Worm (Caenorhabditis elegans) whole organism, L4 larva: ENCODE data around the gene ora-1.

Experiments used
- F10B5.3 ChIP-seq: sonication (generic microtip); optimal IDR thresholded peaks from 2 replicates; lab custom pipeline; 2016; ENCODE audit warnings: mild to moderate bottlenecking, missing genetic modification characterization, missing compliant biosample characterization
- F37D6.2 ChIP-seq: sonication (generic microtip); optimal IDR thresholded peaks from 2 replicates; lab custom pipeline; 2016; ENCODE audit warnings: mild to moderate bottlenecking, missing genetic modification characterization, missing compliant biosample characterization
- R02D3.7 ChIP-seq: fragments of 150-350 bp; sonication (generic microtip); optimal IDR thresholded peaks from 3 replicates; lab custom pipeline; 2014; ENCODE audit warnings: missing biosample characterization, missing genetic modification characterization
- attf-4 ChIP-seq: sonication (generic microtip); optimal IDR thresholded peaks from 3 replicates; lab custom pipeline; 2017; ENCODE audit warnings: missing biosample characterization, missing genetic modification characterization
- ceh-20 ChIP-seq: fragments of 200-800 bp; sonication (Bioruptor generic); IDR thresholded peaks from 2 replicates; pipeline ENCODE4 v1.3.6; 2022; ENCODE audit warnings: missing genetic modification reagents, missing genetic modification characterization, missing compliant biosample characterization
- ceh-44 ChIP-seq: fragments of 200-800 bp; sonication (Bioruptor generic); IDR thresholded peaks from 2 replicates; pipeline ENCODE4 v1.3.6; 2022; ENCODE audit warnings: missing genetic modification reagents, missing genetic modification characterization, missing compliant biosample characterization
- ces-1 ChIP-seq: fragments of 150-350 bp; sonication (generic microtip); optimal IDR thresholded peaks from 4 replicates; lab custom pipeline; 2014; ENCODE audit warnings: missing biosample characterization, missing genetic modification reagents, missing genetic modification characterization
- ctbp-1 ChIP-seq: fragments of 200-800 bp; sonication (Bioruptor generic); IDR thresholded peaks from 2 replicates; pipeline ENCODE4 v1.3.6; 2022; ENCODE audit warnings: missing genetic modification reagents, missing genetic modification characterization, missing compliant biosample characterization
- daf-19 ChIP-seq: fragments of 200-800 bp; sonication (Bioruptor generic); conservative IDR thresholded peaks from 2 replicates; pipeline ENCODE4 v1.3.6; 2022; ENCODE audit warnings: missing genetic modification characterization, missing compliant biosample characterization
- daf-8 ChIP-seq: fragments of 200-800 bp; sonication (Bioruptor generic); IDR thresholded peaks from 2 replicates; pipeline ENCODE4 v1.3.6; 2022; ENCODE audit warnings: missing genetic modification characterization, missing compliant biosample characterization
- dmd-8 ChIP-seq: fragments of 200-800 bp; sonication (Bioruptor generic); IDR thresholded peaks from 2 replicates; pipeline ENCODE4 v1.3.6; 2022; ENCODE audit warnings: missing genetic modification characterization, missing compliant biosample characterization
- dve-1 ChIP-seq: sonication (generic microtip); optimal IDR thresholded peaks from 2 replicates; lab custom pipeline; 2017; ENCODE audit warnings: antibody characterized with exemption, mild to moderate bottlenecking, missing genetic modification characterization, missing compliant biosample characterization; ENCODE audit not compliant: insufficient read depth
- fkh-10 ChIP-seq: fragments of 150-350 bp; optimal IDR thresholded peaks from 2 replicates; lab custom pipeline; 2014; ENCODE audit warnings: missing biosample characterization, missing genetic modification reagents, missing genetic modification characterization
- gei-8 ChIP-seq: fragments of 200-800 bp; sonication (Bioruptor generic); optimal IDR thresholded peaks from 2 replicates; lab custom pipeline; 2018; ENCODE audit warnings: mild to moderate bottlenecking, missing genetic modification characterization, missing compliant biosample characterization
- hif-1 ChIP-seq, 2 experiments: sonication (generic microtip); optimal IDR thresholded peaks; 2 replicates each; lab custom pipeline; 2016 to 2017; ENCODE audit warnings: missing compliant biosample characterization in 2 of 2, missing genetic modification characterization in 2 of 2, missing genetic modification reagents in 2 of 2, missing genotype in 2 of 2, mild to moderate bottlenecking in 1 of 2
- hlh-30 ChIP-seq: sonication (generic microtip); optimal IDR thresholded peaks from 2 replicates; lab custom pipeline; 2017; ENCODE audit warnings: antibody characterized with exemption, mild to moderate bottlenecking, missing genetic modification characterization, missing compliant biosample characterization; ENCODE audit not compliant: insufficient read depth
- jun-1 ChIP-seq: fragments of 150-350 bp; optimal IDR thresholded peaks from 2 replicates; lab custom pipeline; 2014; ENCODE audit warnings: missing biosample characterization, missing genetic modification reagents, missing genetic modification characterization
- lin-1 ChIP-seq: fragments of 200-800 bp; sonication (Bioruptor generic); IDR thresholded peaks from 2 replicates; pipeline ENCODE4 v1.3.6; 2022; ENCODE audit warnings: missing genetic modification reagents, missing genetic modification characterization, missing compliant biosample characterization
- lin-13 ChIP-seq: fragments of 150-350 bp; optimal IDR thresholded peaks from 2 replicates; lab custom pipeline; 2014; ENCODE audit warnings: missing biosample characterization, missing genetic modification reagents, missing genetic modification characterization
- lsy-2 ChIP-seq, 2 experiments: fragments of 150-350 bp in 1 of 2; sonication (generic microtip) in 1 of 2; optimal IDR thresholded peaks; 2 replicates each; lab custom pipeline; 2014 to 2017; ENCODE audit warnings: missing biosample characterization in 2 of 2, missing genetic modification characterization in 2 of 2
- mes-2 ChIP-seq: sonication (generic microtip); optimal IDR thresholded peaks from 2 replicates; lab custom pipeline; 2016; ENCODE audit warnings: missing genotype, mild to moderate bottlenecking, missing genetic modification characterization, missing compliant biosample characterization; ENCODE audit not compliant: poor library complexity, severe bottlenecking
- nhr-11 ChIP-seq: fragments of 150-350 bp; optimal IDR thresholded peaks from 2 replicates; lab custom pipeline; 2014; ENCODE audit warnings: missing biosample characterization, missing genetic modification characterization
- nhr-111 ChIP-seq: fragments of 200-800 bp; sonication (Bioruptor generic); optimal IDR thresholded peaks from 2 replicates; lab custom pipeline; 2018; ENCODE audit warnings: mild to moderate bottlenecking, missing genetic modification characterization, missing compliant biosample characterization
- nhr-28 ChIP-seq: fragments of 150-350 bp; optimal IDR thresholded peaks from 2 replicates; lab custom pipeline; 2014; ENCODE audit warnings: missing biosample characterization, missing genetic modification characterization
- nhr-42 ChIP-seq: fragments of 200-800 bp; sonication (Bioruptor generic); IDR thresholded peaks from 2 replicates; pipeline ENCODE4 v1.3.6; 2022; ENCODE audit warnings: missing genetic modification characterization, missing compliant biosample characterization
- sdz-12 ChIP-seq: fragments of 200-800 bp; sonication (Bioruptor generic); optimal IDR thresholded peaks from 2 replicates; lab custom pipeline; 2018; ENCODE audit warnings: mild to moderate bottlenecking, missing genetic modification characterization, missing compliant biosample characterization
- set-16 ChIP-seq: fragments of 200-800 bp; sonication (Bioruptor generic); IDR thresholded peaks from 2 replicates; pipeline ENCODE4 v1.3.6; 2022; ENCODE audit warnings: missing genetic modification reagents, missing genetic modification characterization, missing compliant biosample characterization
- snpc-1.2 ChIP-seq: fragments of 200-800 bp; sonication (Bioruptor generic); IDR thresholded peaks from 2 replicates; pipeline ENCODE4 v1.3.6; 2022; ENCODE audit warnings: missing genetic modification reagents, missing genetic modification characterization, missing compliant biosample characterization
- snpc-4 ChIP-seq: fragments of 150-350 bp; optimal IDR thresholded peaks from 2 replicates; lab custom pipeline; 2014; ENCODE audit warnings: missing biosample characterization, missing genetic modification characterization
- unc-130 ChIP-seq: sonication (generic microtip); optimal IDR thresholded peaks from 2 replicates; lab custom pipeline; 2016; ENCODE audit warnings: missing genetic modification reagents, missing genetic modification characterization, missing compliant biosample characterization
- unc-62 ChIP-seq, 3 experiments: fragments of 150-350 bp in 1 of 3; sonication (generic microtip); optimal IDR thresholded peaks in 2 of 3; peaks in 1 of 3; 1 replicate in 1 of 3; 2 replicates in 2 of 3; lab custom pipeline; 2014 to 2017; ENCODE audit warnings: missing biosample characterization in 3 of 3, missing genetic modification characterization in 3 of 3, missing genetic modification reagents in 3 of 3, missing genotype in 1 of 3
- vab-7 ChIP-seq: fragments of 200-800 bp; sonication (Bioruptor generic); IDR thresholded peaks from 2 replicates; pipeline ENCODE4 v1.3.6; 2022; ENCODE audit warnings: missing genetic modification reagents, missing genetic modification characterization, missing compliant biosample characterization

Gene ora-1

DNA sequence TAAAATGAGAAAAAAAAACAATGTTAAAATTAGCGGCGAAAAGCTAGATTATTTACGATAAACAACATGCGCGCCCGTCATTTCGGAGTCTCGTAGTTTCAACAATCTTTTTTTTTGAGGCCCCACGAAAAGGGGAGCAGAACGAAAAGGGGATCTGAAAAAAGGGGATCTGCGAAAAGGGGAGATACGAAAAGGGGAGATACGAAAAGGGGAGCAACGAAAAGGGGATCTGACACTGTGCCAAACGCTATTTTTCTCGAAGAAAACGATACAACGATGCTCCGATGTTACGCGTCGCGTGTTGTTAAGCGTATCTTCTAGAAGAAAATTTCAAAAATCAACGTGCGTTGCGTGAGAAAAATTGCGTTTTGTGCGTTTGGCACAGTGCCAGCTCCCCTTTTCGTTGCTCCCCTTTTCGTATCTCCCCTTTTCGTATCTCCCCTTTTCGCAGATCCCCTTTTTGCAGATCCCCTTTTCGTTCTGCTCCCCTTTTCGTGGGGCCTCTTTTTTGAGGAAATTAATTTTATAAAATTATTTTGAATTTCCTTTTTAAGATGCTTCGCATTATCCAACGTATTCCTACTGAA lies 38.1 kb downstream of the ora-1 start, which contains the start of gene C26B2.7 (continued):
- TF ChIP-seq unc-130 (GFP tag; lab: Kevin White, UChicago): peak; percentile 82
- TF ChIP-seq F37D6.2 (tag; lab: Kevin White, UChicago): peak; percentile 16
- TF ChIP-seq mes-2: peak; percentile 96
- peak; percentile 34 for TF ChIP-seq hlh-30 (tag; lab: Kevin White, UChicago)
- TF ChIP-seq nhr-11 (tag; lab: Kevin White, UChicago): peak; percentile 41
- peak; percentile 11 for TF ChIP-seq fkh-10
- TF ChIP-seq ceh-20: peak; percentile 72; the same call in 1 of the 2 replicates
- TF ChIP-seq nhr-42 (GFP tag; lab: Robert Waterston, UW): peak; percentile 62; the same call in 1 of the 2 replicates
- peak; percentile 30 for TF ChIP-seq dve-1
- peak; percentile 49 for TF ChIP-seq R02D3.7
- peak; percentile 61 for TF ChIP-seq ctbp-1 (GFP tag; lab: Robert Waterston, UW)
- peak; percentile 39 for TF ChIP-seq lin-13 (GFP tag; lab: Kevin White, UChicago)
- TF ChIP-seq snpc-1.2 (GFP tag; lab: Robert Waterston, UW): peak; percentile 76
- TF ChIP-seq vab-7 (GFP tag; lab: Robert Waterston, UW): peak; percentile 85
- peak; percentile 11 for TF ChIP-seq sdz-12 (GFP tag; lab: Kevin White, UChicago)
- TF ChIP-seq ceh-44: peak; percentile 96

DNA sequence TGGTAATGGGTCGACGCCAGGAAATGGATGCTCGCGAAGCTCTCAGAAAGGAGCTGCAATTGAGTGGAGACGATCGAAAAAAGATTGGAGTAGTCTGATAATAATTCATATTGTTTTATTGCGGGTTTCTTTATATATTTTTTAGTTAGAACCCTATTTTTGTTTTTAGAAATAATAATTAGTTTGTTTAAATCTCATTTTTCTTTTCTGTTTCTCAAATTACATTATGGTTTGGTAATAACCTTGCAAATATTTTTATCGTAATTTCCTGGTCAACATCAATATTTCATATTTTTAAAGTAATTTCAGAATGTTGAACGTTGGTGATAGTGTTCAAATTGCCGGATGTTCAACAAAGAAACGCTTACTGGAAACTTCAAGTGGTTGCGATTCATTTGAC lies 39.0 kb downstream of the ora-1 start, which contains the start of gene elpc-4:
Gene elpc-4, plus strand, starts transcription at position 301 of the 400 bp plus-strand sequence.
- TF ChIP-seq attf-4: no peak
- no peak for TF ChIP-seq jun-1 (tag; lab: Kevin White, UChicago)
- TF ChIP-seq gei-8 (GFP tag; lab: Kevin White, UChicago): no peak
- TF ChIP-seq daf-19 (GFP tag; lab: Robert Waterston, UW): no peak
- TF ChIP-seq hlh-30 (tag; lab: Kevin White, UChicago): no peak
- no peak for TF ChIP-seq lin-1
- no peak for TF ChIP-seq mes-2
- TF ChIP-seq dmd-8 (GFP tag; lab: Robert Waterston, UW): no peak
- TF ChIP-seq F10B5.3 (tag; lab: Kevin White, UChicago): no peak
- TF ChIP-seq set-16: no peak
- no peak for TF ChIP-seq nhr-111 (GFP tag; lab: Kevin White, UChicago)
- TF ChIP-seq ceh-20: no peak

DNA sequence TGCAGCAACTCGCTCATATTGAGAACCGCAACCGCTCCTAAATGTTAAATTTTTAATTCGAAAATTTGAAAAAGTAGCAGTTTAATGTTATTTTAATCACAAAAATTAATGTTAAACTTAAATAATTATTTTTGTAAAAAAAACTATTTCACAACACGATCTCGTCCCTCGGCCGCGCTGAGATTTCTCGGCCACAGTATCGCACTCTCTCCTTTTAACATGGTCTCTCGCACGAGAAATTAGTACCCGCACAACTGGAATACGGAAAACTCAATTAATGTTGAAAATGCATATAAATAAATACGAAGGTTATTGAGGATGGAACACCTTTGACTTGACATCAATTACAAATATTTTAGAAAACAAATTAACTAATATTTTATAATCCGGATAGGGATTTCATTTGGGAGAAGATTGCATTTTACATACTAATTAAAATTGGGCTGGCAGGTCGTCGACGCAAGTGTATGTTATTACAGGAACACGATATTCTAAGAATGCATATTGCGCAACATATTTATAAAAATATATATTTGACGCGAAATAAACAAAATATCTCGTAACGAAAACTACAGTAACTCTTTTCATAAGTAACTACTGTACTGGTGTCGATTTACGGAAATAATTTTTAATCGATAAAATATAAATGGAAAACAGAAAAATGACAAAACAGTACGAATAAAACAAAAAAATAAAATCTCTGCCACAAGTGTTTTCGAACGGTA lies 42.2 kb downstream of the ora-1 start, which contains the start of gene dnc-4:
Gene dnc-4, minus strand, starts transcription at position 37 of the 725 bp plus-strand sequence.
- peak; percentile 85 for TF ChIP-seq mes-2
- TF ChIP-seq daf-8: no peak
- peak in 1 of 2 experiments; percentile 31 for TF ChIP-seq hif-1 (tag; optimal IDR thresholded peaks at IDR 0.05; lab: Kevin White, UChicago)
- TF ChIP-seq R02D3.7: peak; percentile 27
- peak in 1 of 2 experiments; percentile 44 for TF ChIP-seq unc-62 (GFP tag; optimal IDR thresholded peaks at IDR 0.05 in 1 of 2; lab: Kevin White, UChicago)
- TF ChIP-seq unc-62 (tag; optimal IDR thresholded peaks at IDR 0.05; lab: Kevin White, UChicago): no peak
- peak; percentile 20 for TF ChIP-seq unc-130 (GFP tag; lab: Kevin White, UChicago)
- no peak for TF ChIP-seq ceh-44
- TF ChIP-seq ces-1 (GFP tag; lab: Kevin White, UChicago): no peak
- peak; percentile 20 for TF ChIP-seq nhr-28 (tag; lab: Kevin White, UChicago)
- TF ChIP-seq lsy-2 (tag; optimal IDR thresholded peaks at IDR 0.05; lab: Kevin White, UChicago): peak in 1 of 2 experiments; percentile 48

DNA sequence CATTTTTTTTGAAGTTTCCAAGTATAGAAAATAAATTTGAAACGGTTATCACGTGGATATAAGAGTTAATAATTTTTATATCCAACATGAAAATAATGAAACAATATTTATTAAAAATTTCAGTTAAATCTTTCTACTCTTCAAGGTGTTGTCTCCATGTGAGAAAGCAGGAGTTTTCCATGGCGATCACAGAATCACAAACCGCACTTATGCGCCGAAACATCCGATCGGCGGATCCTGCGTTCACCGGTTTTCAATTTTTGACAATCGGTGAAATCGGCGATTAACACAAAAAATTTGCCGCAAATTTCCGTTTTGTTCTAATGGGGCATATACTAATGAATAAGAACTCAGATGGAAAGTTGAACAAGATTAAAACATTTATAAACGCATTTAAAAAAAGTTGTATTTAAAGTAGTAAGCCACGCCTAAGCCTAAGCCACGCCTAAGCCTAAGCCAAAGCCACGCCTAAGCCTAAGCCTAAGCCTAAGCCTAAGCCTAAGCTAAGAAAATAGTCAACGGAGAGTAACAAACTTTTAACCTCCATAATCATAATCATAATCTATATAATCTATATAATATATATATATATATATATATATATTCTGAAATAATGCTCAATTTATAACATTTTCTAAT lies 44.5 kb downstream of the ora-1 start, which contains the start of gene C26B2.2:
Gene C26B2.2, minus strand, starts transcription at position 88 of the 639 bp plus-strand sequence.
- peak in 1 of 2 experiments; percentile 90 for TF ChIP-seq unc-62 (GFP tag; optimal IDR thresholded peaks at IDR 0.05 in 1 of 2; lab: Kevin White, UChicago)
- no peak for TF ChIP-seq unc-62 (tag; optimal IDR thresholded peaks at IDR 0.05; lab: Kevin White, UChicago)
- TF ChIP-seq snpc-4 (tag; lab: Kevin White, UChicago): no peak
